Fruit fly (Drosophila melanogaster): ENCODE results near the gene CG5346.

The CG5346 gene

dm6 chr3R:22492767-22493166, 35.7 kb downstream of the CG5346 start, which contains the start of gene tHMG2:
TSS of gene tHMG2 (plus strand) at chr3R:22492953.
- TF ChIP-seq h (GFP tag; optimal IDR thresholded peaks at IDR 0.05) (no peak), dsf (GFP tag; optimal IDR thresholded peaks at IDR 0.05; ENCODE audit: borderline replicate concordance) (no peak), foxo (GFP tag; optimal IDR thresholded peaks at IDR 0.05) (no peak), N (GFP tag; optimal IDR thresholded peaks at IDR 0.05) (no peak), lola (GFP tag; optimal IDR thresholded peaks at IDR 0.05) (no peak), OdsH (GFP tag; optimal IDR thresholded peaks at IDR 0.05) (no peak), Rel (GFP tag; optimal IDR thresholded peaks at IDR 0.05) (no peak), Rel (tag; optimal IDR thresholded peaks at IDR 0.05) (no peak), Sp1 (GFP tag; optimal IDR thresholded peaks at IDR 0.05) (no peak), Dif (GFP tag; optimal IDR thresholded peaks at IDR 0.05; ENCODE audit: partially characterized antibody) (no peak), br (GFP tag; optimal IDR thresholded peaks at IDR 0.05) (no peak), woc (GFP tag; optimal IDR thresholded peaks at IDR 0.05) (no peak), fru (GFP tag; optimal IDR thresholded peaks at IDR 0.05) (no peak), dmrt93B (GFP tag; optimal IDR thresholded peaks at IDR 0.05) (no peak), brk (GFP tag; optimal IDR thresholded peaks at IDR 0.05) (no peak), sv (GFP tag; optimal IDR thresholded peaks at IDR 0.05) (no peak), HLH106 (tag; optimal IDR thresholded peaks at IDR 0.05) (no peak), GATAd (GFP tag; optimal IDR thresholded peaks at IDR 0.05) (no peak)

dm6 chr3R:22491088-22491879, 37.2 kb downstream of the CG5346 start, which contains the start of the genes CCT1 and tHMG1:
TSS of gene CCT1 (minus strand) at chr3R:22491439.
TSS of gene tHMG1 (plus strand) at chr3R:22491829.
- TF ChIP-seq fru (GFP tag; optimal IDR thresholded peaks at IDR 0.05) (no peak), Hr83 (GFP tag; optimal IDR thresholded peaks at IDR 0.05; ENCODE audit: poor library complexity, severe bottlenecking) (peak; percentile 40), Myc (optimal IDR thresholded peaks at IDR 0.05) (no peak), Vsx2 (GFP tag; optimal IDR thresholded peaks at IDR 0.05; ENCODE audit: partially characterized antibody) (no peak), woc (GFP tag; optimal IDR thresholded peaks at IDR 0.05) (no peak), Jra (GFP tag; optimal IDR thresholded peaks at IDR 0.05) (peak; percentile 73), Rel (GFP tag; optimal IDR thresholded peaks at IDR 0.05) (no peak), Rel (tag; optimal IDR thresholded peaks at IDR 0.05) (no peak), dl (GFP tag; optimal IDR thresholded peaks at IDR 0.05; ENCODE audit: insufficient read depth in 1 of 2, partially characterized antibody in 2 of 2) (no peak), Hr78 (GFP tag; optimal IDR thresholded peaks at IDR 0.05) (no peak), sage (GFP tag; optimal IDR thresholded peaks at IDR 0.05) (peak; percentile 8), h (GFP tag; optimal IDR thresholded peaks at IDR 0.05) (peak; percentile 32), brk (GFP tag; optimal IDR thresholded peaks at IDR 0.05) (no peak), HLH106 (tag; optimal IDR thresholded peaks at IDR 0.05) (peak; percentile 3), Dfd (GFP tag; optimal IDR thresholded peaks at IDR 0.05) (no peak)

dm6 chr3R:22488855-22489254, 39.6 kb downstream of the CG5346 start, which contains the start of gene CG5376:
TSS of gene CG5376 (minus strand) at chr3R:22488955.
- TF ChIP-seq Dfd (GFP tag; optimal IDR thresholded peaks at IDR 0.05) (no peak), brk (GFP tag; optimal IDR thresholded peaks at IDR 0.05) (no peak), lola (GFP tag; optimal IDR thresholded peaks at IDR 0.05) (no peak), woc (GFP tag; optimal IDR thresholded peaks at IDR 0.05) (no peak), dl (GFP tag; optimal IDR thresholded peaks at IDR 0.05; ENCODE audit: insufficient read depth in 1 of 2, partially characterized antibody in 2 of 2) (no peak), Hr78 (GFP tag; optimal IDR thresholded peaks at IDR 0.05) (no peak), Hr83 (GFP tag; optimal IDR thresholded peaks at IDR 0.05; ENCODE audit: poor library complexity, severe bottlenecking) (no peak), sv (GFP tag; optimal IDR thresholded peaks at IDR 0.05) (no peak), GATAd (GFP tag; optimal IDR thresholded peaks at IDR 0.05) (no peak), OdsH (GFP tag; optimal IDR thresholded peaks at IDR 0.05) (no peak), Dif (GFP tag; optimal IDR thresholded peaks at IDR 0.05; ENCODE audit: partially characterized antibody) (no peak), fru (GFP tag; optimal IDR thresholded peaks at IDR 0.05) (no peak), Sp1 (GFP tag; optimal IDR thresholded peaks at IDR 0.05) (no peak), CrebA (GFP tag; optimal IDR thresholded peaks at IDR 0.05; ENCODE audit: borderline replicate concordance) (no peak)

- TF ChIP-seq Dif (GFP tag; optimal IDR thresholded peaks at IDR 0.05; ENCODE audit: partially characterized antibody) (peak; percentile 7), Jra (GFP tag; optimal IDR thresholded peaks at IDR 0.05) (peak; percentile 73), woc (GFP tag; optimal IDR thresholded peaks at IDR 0.05) (no peak), Vsx2 (GFP tag; optimal IDR thresholded peaks at IDR 0.05; ENCODE audit: partially characterized antibody) (no peak), dsf (GFP tag; optimal IDR thresholded peaks at IDR 0.05; ENCODE audit: borderline replicate concordance) (no peak), Rel (GFP tag; optimal IDR thresholded peaks at IDR 0.05) (no peak), Rel (tag; optimal IDR thresholded peaks at IDR 0.05) (peak; percentile 59), usp (GFP tag; optimal IDR thresholded peaks at IDR 0.05) (no peak)
Measured at dm6 chr3R:22487037-22487492, 41.4 kb downstream of the CG5346 start, which contains the start of gene Pfdn5. TSS of gene Pfdn5 (plus strand) at chr3R:22487039.

Data from whole organism, wandering third instar larva.